Fruit fly (Drosophila melanogaster) whole organism, embryonic: ENCODE measurements around the gene bnl.

Source experiments
- CG11695 ChIP-seq: fragments of 200-800 bp; sonication (Bioruptor generic); IDR thresholded peaks from 3 replicates; pipeline ENCODE4 v1.3.6; 2022; ENCODE audit warnings: missing biosample characterization, missing genetic modification characterization
- CG15479 ChIP-seq: fragments of 200-800 bp; sonication (Bioruptor generic); optimal IDR thresholded peaks from 3 replicates; lab custom pipeline; 2019; ENCODE audit warnings: missing biosample characterization, mild to moderate bottlenecking, missing genetic modification characterization, moderate library complexity
- CG1647 ChIP-seq: fragments of 200-800 bp; sonication (Bioruptor generic); optimal IDR thresholded peaks from 3 replicates; lab custom pipeline; 2016; ENCODE audit warnings: missing biosample characterization, missing genetic modification characterization
- CG30403 ChIP-seq: fragments of 200-800 bp; sonication (Bioruptor generic); optimal IDR thresholded peaks from 3 replicates; lab custom pipeline; 2016; ENCODE audit warnings: missing biosample characterization, missing genetic modification characterization
- CG3163 ChIP-seq: fragments of 200-800 bp; sonication (Bioruptor generic); optimal IDR thresholded peaks from 3 replicates; lab custom pipeline; 2016; ENCODE audit warnings: missing biosample characterization, missing genetic modification characterization
- CG4424 ChIP-seq: fragments of 200-800 bp; sonication (Bioruptor generic); optimal IDR thresholded peaks from 3 replicates; lab custom pipeline; 2016; ENCODE audit warnings: missing biosample characterization, missing genetic modification characterization
- CG6175 ChIP-seq: fragments of 200-800 bp; sonication (Bioruptor generic); IDR thresholded peaks from 3 replicates; pipeline ENCODE4 v1.3.6; 2022; ENCODE audit warnings: missing biosample characterization, missing genetic modification characterization
- CG6272 ChIP-seq: fragments of 200-800 bp; sonication (Bioruptor generic); IDR thresholded peaks from 2 replicates; pipeline ENCODE4 v1.3.6; 2022; ENCODE audit warnings: missing biosample characterization, missing genetic modification characterization
- CG6765 ChIP-seq: fragments of 200-800 bp; sonication (Bioruptor generic); optimal IDR thresholded peaks from 3 replicates; lab custom pipeline; 2017; ENCODE audit warnings: missing biosample characterization, mild to moderate bottlenecking, missing genetic modification characterization
- CG6813 ChIP-seq: fragments of 200-800 bp; sonication (Bioruptor generic); optimal IDR thresholded peaks from 2 replicates; lab custom pipeline; 2017; ENCODE audit warnings: missing biosample characterization, missing genetic modification characterization, mild to moderate bottlenecking, moderate library complexity, missing genetic modification reagents
- CG8478 ChIP-seq: fragments of >200 bp; optimal IDR thresholded peaks from 2 replicates; lab custom pipeline; 2018
- Camta ChIP-seq: fragments of 200-800 bp; sonication (Bioruptor generic); optimal IDR thresholded peaks from 2 replicates; lab custom pipeline; 2016; ENCODE audit warnings: missing biosample characterization, missing genetic modification characterization
- D ChIP-seq, 2 experiments: fragments of 200-800 bp in 1 of 2; fragments of >200 bp in 1 of 2; sonication (Bioruptor generic) in 1 of 2; optimal IDR thresholded peaks; 2 replicates in 1 of 2; 3 replicates in 1 of 2; lab custom pipeline; 2017; ENCODE audit warnings: mild to moderate bottlenecking in 1 of 2, missing biosample characterization in 1 of 2, missing genetic modification characterization in 1 of 2, missing genetic modification reagents in 1 of 2
- Gug ChIP-seq: fragments of 200-800 bp; sonication (Bioruptor generic); IDR thresholded peaks from 4 replicates; pipeline ENCODE4 v1.3.6; 2022; ENCODE audit warnings: missing biosample characterization, missing genetic modification characterization
- Hand ChIP-seq: fragments of 200-800 bp; sonication (Bioruptor generic); optimal IDR thresholded peaks from 2 replicates; lab custom pipeline; 2017; ENCODE audit warnings: mild to moderate bottlenecking, missing biosample characterization, missing genetic modification reagents, missing genetic modification characterization
- Hmr ChIP-seq: fragments of 200-800 bp; sonication (Bioruptor generic); optimal IDR thresholded peaks from 3 replicates; lab custom pipeline; 2017; ENCODE audit warnings: mild to moderate bottlenecking, missing biosample characterization, missing genetic modification reagents, missing genetic modification characterization
- Kr ChIP-seq: fragments of 200-800 bp; sonication (Bioruptor generic); optimal IDR thresholded peaks from 2 replicates; lab custom pipeline; 2017; ENCODE audit warnings: missing biosample characterization, mild to moderate bottlenecking, missing genetic modification characterization
- MESR4 ChIP-seq: fragments of 200-800 bp; sonication (Bioruptor generic); optimal IDR thresholded peaks from 2 replicates; lab custom pipeline; 2018; ENCODE audit warnings: missing biosample characterization, mild to moderate bottlenecking, missing genetic modification characterization, moderate library complexity
- Neu2 ChIP-seq: fragments of 200-800 bp; sonication (Bioruptor generic); optimal IDR thresholded peaks from 3 replicates; lab custom pipeline; 2016; ENCODE audit warnings: missing biosample characterization, missing genetic modification characterization, borderline replicate concordance
- Sin3A ChIP-seq: fragments of >200 bp; optimal IDR thresholded peaks from 2 replicates; lab custom pipeline; 2018
- Ssrp ChIP-seq: fragments of 200-800 bp; sonication (Bioruptor generic); optimal IDR thresholded peaks from 2 replicates; lab custom pipeline; 2018; ENCODE audit warnings: missing biosample characterization, mild to moderate bottlenecking, missing genetic modification characterization, moderate library complexity
- bowl ChIP-seq: fragments of 200-800 bp; sonication (Bioruptor generic); IDR thresholded peaks from 2 replicates; pipeline ENCODE4 v1.3.6; 2022; ENCODE audit warnings: missing biosample characterization, missing genetic modification characterization
- cad ChIP-seq: fragments of >200 bp; optimal IDR thresholded peaks from 2 replicates; lab custom pipeline; 2017; ENCODE audit warnings: missing biosample characterization, missing genetic modification characterization
- en ChIP-seq: fragments of 200-800 bp; sonication (Bioruptor generic); optimal IDR thresholded peaks from 2 replicates; lab custom pipeline; 2016; ENCODE audit warnings: missing biosample characterization, missing genetic modification characterization
- ftz-f1 ChIP-seq: fragments of 200-800 bp; sonication (Bioruptor generic); optimal IDR thresholded peaks from 2 replicates; lab custom pipeline; 2016; ENCODE audit warnings: missing biosample characterization, missing genetic modification characterization
- kni ChIP-seq: fragments of 200-800 bp; sonication (Bioruptor generic); optimal IDR thresholded peaks from 3 replicates; lab custom pipeline; 2017; ENCODE audit warnings: mild to moderate bottlenecking, missing biosample characterization, missing genetic modification reagents, missing genetic modification characterization
- mld ChIP-seq: fragments of 200-800 bp; sonication (Bioruptor generic); IDR thresholded peaks from 3 replicates; pipeline ENCODE4 v1.3.6; 2022; ENCODE audit warnings: missing biosample characterization, missing genetic modification characterization; ENCODE audit not compliant: partially characterized antibody
- phol ChIP-seq: fragments of 200-800 bp; sonication (Bioruptor generic); optimal IDR thresholded peaks from 3 replicates; lab custom pipeline; 2018; ENCODE audit warnings: missing biosample characterization, mild to moderate bottlenecking, missing genetic modification characterization, moderate library complexity
- pros ChIP-seq: fragments of 200-800 bp; sonication (Bioruptor generic); optimal IDR thresholded peaks from 3 replicates; lab custom pipeline; 2019; ENCODE audit warnings: missing biosample characterization, mild to moderate bottlenecking, missing genetic modification characterization, moderate library complexity
- sqz ChIP-seq: fragments of 200-800 bp; sonication (Bioruptor generic); optimal IDR thresholded peaks from 3 replicates; lab custom pipeline; 2018; ENCODE audit warnings: missing biosample characterization, mild to moderate bottlenecking, missing genetic modification characterization
- stc ChIP-seq: fragments of 200-800 bp; sonication (Bioruptor generic); IDR thresholded peaks from 2 replicates; pipeline ENCODE4 v1.3.6; 2022; ENCODE audit warnings: missing biosample characterization, missing genetic modification characterization
- tap ChIP-seq: fragments of 200-800 bp; optimal IDR thresholded peaks from 3 replicates; lab custom pipeline; 2019; ENCODE audit warnings: missing biosample characterization, mild to moderate bottlenecking, missing genetic modification characterization, moderate library complexity
- tin ChIP-seq: fragments of 200-800 bp; sonication (Bioruptor generic); optimal IDR thresholded peaks from 3 replicates; lab custom pipeline; 2016; ENCODE audit warnings: missing biosample characterization, missing genetic modification characterization
- tll ChIP-seq, 2 experiments: fragments of 200-800 bp in 1 of 2; fragments of >200 bp in 1 of 2; sonication (Bioruptor generic) in 1 of 2; optimal IDR thresholded peaks; 2 replicates each; lab custom pipeline; 2017 to 2019; ENCODE audit warnings: missing biosample characterization in 2 of 2, missing genetic modification characterization in 2 of 2, mild to moderate bottlenecking in 1 of 2, moderate library complexity in 1 of 2
- twi ChIP-seq: fragments of 200-800 bp; optimal IDR thresholded peaks from 2 replicates; lab custom pipeline; 2019; ENCODE audit warnings: missing biosample characterization, mild to moderate bottlenecking, missing genetic modification characterization, moderate library complexity
- zen ChIP-seq: fragments of 200-800 bp; sonication (Bioruptor generic); optimal IDR thresholded peaks from 3 replicates; lab custom pipeline; 2018; ENCODE audit warnings: missing biosample characterization, mild to moderate bottlenecking, missing genetic modification characterization, moderate library complexity

Gene bnl

DNA sequence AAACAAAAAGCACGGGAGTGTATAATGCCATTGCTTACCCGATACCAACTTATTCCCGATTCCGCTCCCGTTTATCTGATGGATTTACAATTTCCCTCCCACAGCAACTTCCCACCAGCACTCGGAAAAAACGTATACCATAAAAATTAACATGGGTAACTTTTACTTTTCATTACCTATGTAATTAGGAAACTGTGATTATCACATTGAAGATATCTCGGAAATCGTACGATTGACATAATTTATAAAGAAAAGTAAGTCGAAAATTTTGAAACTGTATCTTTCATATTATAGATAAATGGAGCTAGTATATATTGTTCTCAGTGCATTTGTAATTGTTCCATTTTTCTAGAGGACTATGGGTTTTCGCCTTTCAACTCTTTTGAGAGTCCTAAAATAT is 34.9 kb downstream of the bnl start (continued):
- TF ChIP-seq phol (tag; lab: Kevin White, UChicago), result peak; percentile 46
- no peak for TF ChIP-seq Gug (GFP tag; lab: Robert Waterston, UW)
- no peak for TF ChIP-seq cad (GFP tag; lab: Kevin White, UChicago)
- TF ChIP-seq Hmr (GFP tag; lab: Kevin White, UChicago), result no peak
- TF ChIP-seq en (GFP tag; lab: Kevin White, UChicago), result no peak
- no peak for TF ChIP-seq CG6175 (GFP tag; lab: Robert Waterston, UW)
- TF ChIP-seq CG30403 (GFP tag; lab: Kevin White, UChicago), result peak; percentile 13
- no peak for TF ChIP-seq stc (GFP tag; lab: Robert Waterston, UW)
- no peak for TF ChIP-seq tap
- no peak for TF ChIP-seq CG6765
- no peak for TF ChIP-seq twi (tag; lab: Kevin White, UChicago)
- no peak for TF ChIP-seq CG6272 (GFP tag; lab: Robert Waterston, UW)

dm6 chr3R:19799614-19800013 is 37.0 kb downstream of the bnl start:
- TF ChIP-seq Sin3A, result no peak
- TF ChIP-seq twi (tag; lab: Kevin White, UChicago), result peak; percentile 65
- TF ChIP-seq kni (GFP tag; lab: Kevin White, UChicago), result peak; percentile 31
- TF ChIP-seq pros (GFP tag; lab: Kevin White, UChicago), result peak; percentile 63
- TF ChIP-seq Hand (GFP tag; lab: Kevin White, UChicago), result no peak
- peak; percentile 2 for TF ChIP-seq CG15479 (GFP tag; lab: Kevin White, UChicago)
- no peak for TF ChIP-seq CG6813 (GFP tag; lab: Kevin White, UChicago)
- no peak for TF ChIP-seq MESR4 (GFP tag; lab: Kevin White, UChicago)
- peak; percentile 73 for TF ChIP-seq cad (GFP tag; lab: Kevin White, UChicago)
- peak; percentile 52 for TF ChIP-seq Kr (GFP tag; lab: Kevin White, UChicago)
- peak in 1 of 2 experiments; percentile 54 for TF ChIP-seq tll (GFP tag; optimal IDR thresholded peaks at IDR 0.05; lab: Kevin White, UChicago)
- peak; percentile 43 for TF ChIP-seq zen
- TF ChIP-seq CG3163 (GFP tag; lab: Kevin White, UChicago), result no peak
- no peak for TF ChIP-seq Ssrp (tag; lab: Kevin White, UChicago)
- no peak for TF ChIP-seq mld (GFP tag; lab: Robert Waterston, UW)
- TF ChIP-seq D (optimal IDR thresholded peaks at IDR 0.05; lab: Kevin White, UChicago), result peak; percentile 28
- TF ChIP-seq D (GFP tag; optimal IDR thresholded peaks at IDR 0.05; lab: Kevin White, UChicago), result no peak

- TF ChIP-seq CG11695 (GFP tag; lab: Robert Waterston, UW), result no peak
- no peak for TF ChIP-seq ftz-f1 (GFP tag; lab: Kevin White, UChicago)
- TF ChIP-seq CG1647 (GFP tag; lab: Kevin White, UChicago), result no peak
- TF ChIP-seq Neu2 (GFP tag; lab: Kevin White, UChicago), result no peak
- peak; percentile 26 for TF ChIP-seq CG8478 (lab: Kevin White, UChicago)
- TF ChIP-seq Camta (GFP tag; lab: Kevin White, UChicago), result no peak
- peak; percentile 97 for TF ChIP-seq CG4424 (GFP tag; lab: Kevin White, UChicago)
- no peak for TF ChIP-seq bowl (GFP tag; lab: Robert Waterston, UW)
- no peak for TF ChIP-seq tin (GFP tag; lab: Kevin White, UChicago)
- TF ChIP-seq sqz (GFP tag; lab: Kevin White, UChicago), result no peak
Measured at dm6 chr3R:19796835-19797234, 39.8 kb downstream of the bnl start.
